Worm (Caenorhabditis elegans) whole organism, L2 larva: ENCODE results near the gene K01D12.8.

ENCODE experiments used
- aly-2 ChIP-seq: fragments of 150-350 bp; optimal IDR thresholded peaks from 2 replicates; lab custom pipeline; 2014; ENCODE audit warnings: missing biosample characterization, missing genetic modification characterization
- ama-1 ChIP-seq: fragments of 150-350 bp; optimal IDR thresholded peaks from 2 replicates; lab custom pipeline; 2018; ENCODE audit warnings: inconsistent platforms
- ceh-16 ChIP-seq: fragments of 150-350 bp; optimal IDR thresholded peaks from 2 replicates; lab custom pipeline; 2014; ENCODE audit warnings: missing biosample characterization, missing genetic modification characterization
- lin-11 ChIP-seq: fragments of 150-350 bp; sonication (generic microtip); optimal IDR thresholded peaks from 2 replicates; lab custom pipeline; 2014; ENCODE audit warnings: missing biosample characterization, missing genetic modification characterization, inconsistent platforms, mixed read lengths
- nhr-10 ChIP-seq: sonication (generic microtip); optimal IDR thresholded peaks from 2 replicates; lab custom pipeline; 2017; ENCODE audit warnings: missing biosample characterization, missing genetic modification characterization
- nhr-12 ChIP-seq: fragments of 150-350 bp; optimal IDR thresholded peaks from 2 replicates; lab custom pipeline; 2014; ENCODE audit warnings: missing biosample characterization, missing genetic modification characterization
- sma-9 ChIP-seq, 2 experiments: fragments of 150-350 bp in 1 of 2; sonication (generic microtip) in 1 of 2; optimal IDR thresholded peaks; 2 replicates each; lab custom pipeline; 2014 to 2016; ENCODE audit warnings: missing genetic modification characterization in 2 of 2, mild to moderate bottlenecking in 1 of 2, missing biosample characterization in 1 of 2, missing compliant biosample characterization in 1 of 2, missing genetic modification reagents in 1 of 2, moderate library complexity in 1 of 2
- unc-39 ChIP-seq: fragments of 150-350 bp; optimal IDR thresholded peaks from 2 replicates; lab custom pipeline; 2014; ENCODE audit warnings: missing biosample characterization, missing genetic modification characterization
- unc-62 ChIP-seq: fragments of 150-350 bp; optimal IDR thresholded peaks from 2 replicates; lab custom pipeline; 2014; ENCODE audit warnings: missing biosample characterization, missing genetic modification reagents, missing genetic modification characterization
- ztf-1 ChIP-seq: fragments of 200-800 bp; sonication (Bioruptor generic); conservative IDR thresholded peaks from 2 replicates; pipeline ENCODE4 v1.3.6; 2022; ENCODE audit warnings: missing genetic modification characterization, missing compliant biosample characterization
- ztf-11 ChIP-seq: sonication (generic microtip); optimal IDR thresholded peaks from 2 replicates; lab custom pipeline; 2017; ENCODE audit warnings: missing biosample characterization, missing genetic modification characterization

- TF ChIP-seq aly-2 (tag; lab: Kevin White, UChicago) (no peak), nhr-12 (tag; lab: Kevin White, UChicago) (no peak), lin-11 (no peak), sma-9 (GFP tag; optimal IDR thresholded peaks at IDR 0.05; lab: Kevin White, UChicago) (no peak), sma-9 (tag; optimal IDR thresholded peaks at IDR 0.05; lab: Kevin White, UChicago) (no peak), ztf-11 (no peak), ceh-16 (tag; lab: Kevin White, UChicago) (no peak), unc-39 (no peak), nhr-10 (tag; lab: Kevin White, UChicago) (no peak), unc-62 (GFP tag; lab: Kevin White, UChicago) (no peak), ztf-1 (GFP tag; lab: Robert Waterston, UW) (no peak), ama-1 (lab: Kevin White, UChicago) (no peak)
Measured at ce11 chrV:12371386-12371785, 31.1 kb upstream of the K01D12.8 start, which contains the start of gene F23H12.7.
